Worm (Caenorhabditis elegans): ENCODE data around the gene mig-22.

mig-22 gene

DNA sequence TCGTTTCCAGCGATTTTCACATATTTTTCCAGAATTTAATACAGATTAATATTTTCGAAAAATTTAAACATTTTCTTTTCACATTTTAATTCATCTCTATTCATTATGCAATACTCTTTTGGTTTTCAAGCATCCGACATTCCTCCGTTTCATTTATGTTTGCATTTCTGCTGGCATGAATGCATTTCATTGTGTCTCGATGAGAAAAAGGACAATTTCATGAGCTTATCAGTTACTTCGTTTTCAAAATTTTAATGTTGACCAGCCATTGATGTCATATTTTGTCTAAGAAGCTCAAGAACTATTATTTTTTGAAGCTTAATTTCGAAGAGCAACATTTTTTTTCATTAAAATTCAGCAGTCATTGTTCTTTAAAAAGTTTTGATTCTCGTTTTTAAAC, 48.5 kb downstream of the mig-22 start:
- TF ChIP-seq mab-5 (tag; optimal IDR thresholded peaks at IDR 0.05), result no peak
- no peak for TF ChIP-seq unc-120 (tag; optimal IDR thresholded peaks at IDR 0.05; ENCODE audit: poor library complexity, severe bottlenecking)
- TF ChIP-seq blmp-1 (tag; optimal IDR thresholded peaks at IDR 0.05), result no peak
- TF ChIP-seq nhr-2 (tag; optimal IDR thresholded peaks at IDR 0.05), result no peak
- no peak for TF ChIP-seq lin-13 (tag; optimal IDR thresholded peaks at IDR 0.05)
- no peak for TF ChIP-seq nhr-237 (tag; optimal IDR thresholded peaks at IDR 0.05)
- no peak for TF ChIP-seq lsy-2 (tag; optimal IDR thresholded peaks at IDR 0.05)
- no peak for TF ChIP-seq flh-1 (GFP tag; optimal IDR thresholded peaks at IDR 0.05)
- no peak for TF ChIP-seq mep-1 (tag; optimal IDR thresholded peaks at IDR 0.05)
- TF ChIP-seq sem-2 (GFP tag; optimal IDR thresholded peaks at IDR 0.05), result no peak
- no peak for TF ChIP-seq bed-3 (GFP tag; optimal IDR thresholded peaks at IDR 0.05)

DNA sequence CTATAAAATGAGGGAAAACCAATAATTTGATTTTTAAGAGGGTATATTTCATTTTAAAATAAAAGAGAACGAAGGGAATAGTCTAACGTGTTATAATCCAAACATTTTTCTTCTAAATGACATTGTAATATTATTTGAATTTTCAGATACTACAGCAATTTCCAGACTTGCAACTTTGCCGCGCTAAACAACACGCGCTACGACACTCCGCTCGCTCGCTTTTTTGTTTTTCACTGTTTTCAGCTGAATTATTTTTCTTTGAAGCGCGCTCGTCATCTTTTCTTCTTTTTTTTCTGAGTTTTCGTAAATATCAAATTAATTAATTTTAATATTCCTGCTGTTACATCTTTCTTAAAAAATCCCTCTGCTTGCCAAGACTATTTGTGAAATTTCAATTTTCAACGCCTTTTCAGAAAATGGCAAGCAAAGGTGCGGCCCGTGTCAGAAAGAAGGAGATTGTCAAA, 49.9 kb downstream of the mig-22 start, which contains the start of gene mrpl-11:
TSS of gene mrpl-11 (plus strand) at position 414 of the 464 bp plus-strand sequence.
- TF ChIP-seq M03D4.4 (tag; optimal IDR thresholded peaks at IDR 0.05), result no peak
- TF ChIP-seq nhr-76 (tag; optimal IDR thresholded peaks at IDR 0.05), result no peak

DNA sequence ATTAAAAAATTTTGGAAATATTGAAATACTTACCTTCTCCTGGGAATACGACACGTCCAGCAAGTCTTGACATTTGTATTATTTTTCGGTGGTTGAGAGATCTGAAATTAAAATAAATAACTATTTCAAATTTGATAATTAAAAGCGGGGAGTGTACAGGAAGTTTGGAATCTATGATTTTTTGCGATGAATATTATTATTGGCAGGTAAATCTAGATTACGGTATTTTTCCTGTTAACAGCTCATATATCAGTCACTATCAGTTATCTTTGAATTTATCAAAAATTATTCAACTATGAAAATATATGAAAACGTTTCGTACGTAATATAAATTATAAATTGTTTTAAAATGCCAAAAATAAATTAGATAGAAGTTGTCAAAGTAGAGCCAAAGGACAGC, 51.1 kb downstream of the mig-22 start, which contains the start of gene B0303.14:
TSS of gene B0303.14 (minus strand) at position 101 of the 400 bp plus-strand sequence.
- no peak for TF ChIP-seq tbx-8 (GFP tag; optimal IDR thresholded peaks at IDR 0.05)
- no peak for TF ChIP-seq lin-13 (tag; optimal IDR thresholded peaks at IDR 0.05)
- TF ChIP-seq cnd-1 (tag; optimal IDR thresholded peaks at IDR 0.05), result no peak
- TF ChIP-seq unc-120 (tag; optimal IDR thresholded peaks at IDR 0.05; ENCODE audit: poor library complexity, severe bottlenecking), result no peak

Measured in whole organism, mixed stage, embryonic.